Fruit fly (Drosophila melanogaster): ENCODE results near the gene CG11698.

DNA sequence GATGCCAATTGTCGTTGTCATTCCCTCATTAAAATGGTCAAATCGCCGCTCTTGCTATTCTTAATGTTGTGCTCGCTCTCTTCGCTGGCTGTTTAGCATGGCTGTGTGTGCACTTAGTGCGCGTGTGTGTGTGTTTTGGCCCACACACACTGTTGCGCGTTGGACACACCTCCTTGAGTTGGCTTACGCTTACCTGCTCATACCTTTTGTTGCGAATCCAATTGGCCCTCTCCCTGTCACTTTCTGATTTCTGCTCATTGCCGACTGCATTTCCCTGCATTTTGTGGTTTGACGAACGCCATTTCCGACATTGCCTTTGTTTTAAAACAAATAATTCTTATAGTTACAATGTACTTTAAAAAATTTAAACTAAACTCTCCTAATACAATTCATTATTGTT, 23.0 kb downstream of the CG11698 start:
- no peak for TF ChIP-seq CG10348 (GFP tag; IDR thresholded peaks at IDR 0.05)
- TF ChIP-seq Pif1A (GFP tag; optimal IDR thresholded peaks at IDR 0.05), result no peak
